Fruit fly (Drosophila melanogaster): ENCODE results near the gene CstF50.

dm6 chr3R:31718168-31718565 is 18.6 kb downstream of the CstF50 start:
- TF ChIP-seq CG4318 (GFP tag; optimal IDR thresholded peaks at IDR 0.05), result peak; percentile 22
- peak; percentile 74 for TF ChIP-seq svp (GFP tag)
- TF ChIP-seq CG6792 (GFP tag; optimal IDR thresholded peaks at IDR 0.05), result peak; percentile 54
- peak; percentile 49 for TF ChIP-seq esn (GFP tag; optimal IDR thresholded peaks at IDR 0.05)
- TF ChIP-seq vri (GFP tag; optimal IDR thresholded peaks at IDR 0.05), result peak; percentile 3

Measured in whole organism, prepupa.